Fruit fly (Drosophila melanogaster) Kc167 (cell line): ENCODE results near the gene CG33643.

ENCODE experiments used
- Myc ChIP-seq: fragments of >200 bp; optimal IDR thresholded peaks from 2 replicates; lab custom pipeline; 2017; ENCODE audit warnings: missing external identifiers
- Sin3A ChIP-seq: fragments of >200 bp; optimal IDR thresholded peaks from 2 replicates; lab custom pipeline; 2018; ENCODE audit warnings: missing external identifiers
- h ChIP-seq: fragments of >200 bp; optimal IDR thresholded peaks from 3 replicates; lab custom pipeline; 2018; ENCODE audit warnings: missing external identifiers
- insv ChIP-seq: fragments of >200 bp; optimal IDR thresholded peaks from 3 replicates; lab custom pipeline; 2018; ENCODE audit warnings: missing external identifiers
- psq ChIP-seq: fragments of >200 bp; optimal IDR thresholded peaks from 2 replicates; lab custom pipeline; 2017; ENCODE audit warnings: missing external identifiers
- ttk ChIP-seq: sonication (Bioruptor generic); optimal IDR thresholded peaks from 2 replicates; lab custom pipeline; 2017; ENCODE audit warnings: missing external identifiers

DNA sequence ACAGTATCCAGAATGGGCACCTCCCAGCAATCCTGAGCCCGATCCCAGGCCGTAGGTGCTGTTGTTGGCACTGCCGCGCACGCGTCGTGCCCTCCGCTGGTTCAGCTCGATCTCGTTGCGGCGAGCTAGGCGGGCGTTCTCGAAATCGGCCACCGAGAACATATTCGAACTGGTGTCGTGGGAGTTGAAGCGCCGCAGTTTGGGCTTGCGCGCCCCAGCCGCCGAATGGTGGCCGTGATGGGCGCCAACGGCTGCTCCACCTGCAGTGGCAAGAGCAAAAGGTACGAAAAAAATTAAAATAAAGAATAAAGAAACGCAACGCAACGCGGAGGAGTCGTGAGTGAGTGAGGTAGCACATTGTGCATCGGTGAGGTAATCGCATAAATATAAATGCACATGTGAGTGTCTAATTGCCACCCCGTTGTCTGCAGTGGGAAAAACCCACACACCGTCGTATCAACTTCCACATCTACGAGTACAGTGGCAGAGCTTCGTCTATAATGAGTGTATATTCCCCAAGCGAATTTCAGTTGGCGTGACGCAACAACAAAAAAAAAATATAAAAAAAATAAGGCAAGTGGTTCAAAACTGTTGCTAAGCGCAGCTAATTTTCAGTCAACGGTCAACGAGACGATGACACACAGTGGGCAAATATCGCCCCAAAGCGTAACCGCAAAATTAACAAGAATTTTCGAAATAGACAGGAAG is 21.2 kb upstream of the CG33643 start:
- TF ChIP-seq Myc (lab: Kevin White, UChicago) (no peak), insv (no peak), psq (lab: Kevin White, UChicago) (no peak), h (no peak), ttk (no peak), Sin3A (no peak)
